Fruit fly (Drosophila melanogaster) whole organism, pupa: ENCODE data around the gene Pis.

Experiments used
- CG12605 ChIP-seq: fragments of 200-800 bp; sonication (Bioruptor generic); IDR thresholded peaks from 2 replicates; pipeline ENCODE4 v1.3.6; 2022; ENCODE audit warnings: missing biosample characterization, missing genetic modification characterization
- CG9948 ChIP-seq: fragments of 200-800 bp; sonication (Bioruptor generic); optimal IDR thresholded peaks from 2 replicates; lab custom pipeline; 2018; ENCODE audit warnings: missing biosample characterization, mild to moderate bottlenecking, missing genetic modification characterization, moderate library complexity
- EcR ChIP-seq: fragments of 200-800 bp; sonication (Bioruptor generic); optimal IDR thresholded peaks from 3 replicates; lab custom pipeline; 2019; ENCODE audit warnings: missing biosample characterization, missing genetic modification characterization, mild to moderate bottlenecking, moderate library complexity, missing genetic modification reagents
- Pif1A ChIP-seq: fragments of 200-800 bp; sonication (Bioruptor generic); optimal IDR thresholded peaks from 3 replicates; lab custom pipeline; 2016; ENCODE audit warnings: missing biosample characterization, missing genetic modification characterization

DNA sequence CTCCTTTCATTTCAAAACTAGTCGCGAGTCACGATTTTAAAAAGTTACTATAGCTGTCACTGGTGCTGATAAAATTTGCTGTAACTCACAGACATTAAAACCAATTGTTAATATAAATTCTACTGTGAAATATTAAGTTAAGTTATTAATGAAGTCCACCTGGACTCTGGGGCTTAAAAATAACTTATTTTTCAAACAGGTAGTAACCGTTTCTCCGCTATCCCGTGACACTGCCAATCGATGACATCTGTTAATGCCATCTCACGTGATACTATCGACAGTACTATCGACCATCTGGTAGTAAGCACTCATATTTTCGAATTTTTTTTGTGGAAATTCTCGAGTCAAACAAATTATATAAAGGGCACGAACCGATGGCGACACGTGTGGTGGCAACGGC lies 30.4 kb upstream of the Pis start, which contains the start of the genes CG12379 and MagR:
- TF ChIP-seq CG12605 (GFP tag; lab: Robert Waterston, UW) (no peak), EcR (no peak), Pif1A (GFP tag; lab: Kevin White, UChicago) (no peak), CG9948 (tag; lab: Kevin White, UChicago) (peak; percentile 28)
